Worm (Caenorhabditis elegans): ENCODE data around the gene mrt-2.

mrt-2 gene

ce11 chrIII:11792295-11793256 is 46.0 kb downstream of the mrt-2 start, which contains the start of gene C24H11.2:
Gene C24H11.2 (minus strand): TSS chrIII:11792345.
- peak; percentile 13 for TF ChIP-seq unc-62 (GFP tag; optimal IDR thresholded peaks at IDR 0.05)
- TF ChIP-seq lsy-12 (tag; optimal IDR thresholded peaks at IDR 0.05), result peak; percentile 75
- TF ChIP-seq tbx-2 (tag; optimal IDR thresholded peaks at IDR 0.05), result peak; percentile 59
- TF ChIP-seq pha-4 (tag; optimal IDR thresholded peaks at IDR 0.05), result peak; percentile 51
- peak; percentile 71 for TF ChIP-seq snpc-4 (tag; optimal IDR thresholded peaks at IDR 0.05)
- TF ChIP-seq ceh-82 (tag; optimal IDR thresholded peaks at IDR 0.05), result peak; percentile 3
- peak; percentile 58 for TF ChIP-seq nfya-1 (tag; optimal IDR thresholded peaks at IDR 0.05; ENCODE audit: insufficient read depth)
- peak; percentile 36 for TF ChIP-seq egl-5 (tag; optimal IDR thresholded peaks at IDR 0.05)
- TF ChIP-seq nhr-43 (tag; optimal IDR thresholded peaks at IDR 0.05; ENCODE audit: poor library complexity, severe bottlenecking), result peak; percentile 64
- TF ChIP-seq hmg-11 (tag; optimal IDR thresholded peaks at IDR 0.05), result peak; percentile 85
- peak; percentile 19 for TF ChIP-seq elt-2 (tag; optimal IDR thresholded peaks at IDR 0.05)
- TF ChIP-seq lin-39 (tag; optimal IDR thresholded peaks at IDR 0.05), result peak; percentile 29

DNA sequence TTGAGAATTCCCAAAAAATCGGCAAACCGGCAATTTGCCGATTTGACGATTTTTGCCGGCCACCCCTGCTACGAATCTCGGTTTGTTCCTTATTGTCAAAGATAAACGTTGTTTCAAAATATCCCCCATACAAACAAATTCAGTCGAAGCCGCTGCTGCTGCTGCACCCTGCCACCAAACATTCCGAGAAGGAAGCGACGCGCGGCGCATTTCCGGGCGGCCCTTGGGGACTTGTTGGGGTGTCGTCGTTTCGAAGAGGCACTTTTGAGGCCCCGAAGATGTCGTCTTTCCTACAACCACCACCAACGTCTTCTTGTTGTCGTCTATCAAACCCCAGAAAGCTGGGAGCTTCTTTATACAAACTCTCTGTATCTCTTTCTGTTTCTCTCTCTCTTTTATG is 47.8 kb downstream of the mrt-2 start:
- peak; percentile 14 for TF ChIP-seq lin-39 (tag; optimal IDR thresholded peaks at IDR 0.05)
- TF ChIP-seq nfya-1 (tag; optimal IDR thresholded peaks at IDR 0.05; ENCODE audit: insufficient read depth), result no peak

DNA sequence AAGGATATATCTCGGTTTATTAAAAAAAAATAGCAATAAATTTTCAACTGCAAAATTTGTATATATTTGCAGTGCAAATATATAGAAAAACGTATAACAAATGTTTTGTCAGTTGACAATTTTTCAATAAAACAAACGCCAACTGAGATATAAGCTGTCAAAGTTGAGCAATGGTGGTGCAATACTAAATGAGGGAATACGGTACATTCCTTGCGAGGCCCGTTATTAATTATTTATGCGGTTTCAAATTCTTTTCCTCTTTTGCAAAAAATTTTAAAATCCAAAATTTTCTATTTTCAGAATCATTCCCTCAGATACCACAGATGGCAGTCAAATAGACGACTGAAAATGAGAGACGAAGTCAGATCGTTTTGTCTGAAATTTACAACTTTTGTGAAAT is 48.9 kb downstream of the mrt-2 start, which contains the start of gene twk-39:
TSS of gene twk-39 (plus strand) at position 301 of the 400 bp plus-strand sequence.
- TF ChIP-seq lin-15B (tag; optimal IDR thresholded peaks at IDR 0.05) (no peak), nhr-12 (tag; optimal IDR thresholded peaks at IDR 0.05) (no peak), elt-3 (tag; optimal IDR thresholded peaks at IDR 0.05) (no peak), ama-1 (optimal IDR thresholded peaks at IDR 0.05) (no peak), tbx-2 (tag; optimal IDR thresholded peaks at IDR 0.05) (no peak), unc-62 (GFP tag; optimal IDR thresholded peaks at IDR 0.05) (no peak), ZK546.5 (tag; optimal IDR thresholded peaks at IDR 0.05) (no peak), ztf-11 (tag; optimal IDR thresholded peaks at IDR 0.05) (no peak), sea-2 (GFP tag; optimal IDR thresholded peaks at IDR 0.05) (no peak), fos-1 (tag; optimal IDR thresholded peaks at IDR 0.05) (no peak)
